Worm (Caenorhabditis elegans): ENCODE measurements around the gene F42C5.3.

Gene F42C5.3

ce11 chrIV:7313962-7314361 lies 26.6 kb upstream of the F42C5.3 start:
- TF ChIP-seq hlh-1 (tag; optimal IDR thresholded peaks at IDR 0.05), result peak; percentile 59
- TF ChIP-seq pha-4 (tag; optimal IDR thresholded peaks at IDR 0.05), result peak; percentile 49
- peak; percentile 76 for TF ChIP-seq mep-1 (tag; optimal IDR thresholded peaks at IDR 0.05)
- TF ChIP-seq ces-1 (GFP tag; optimal IDR thresholded peaks at IDR 0.05), result peak; percentile 9
- TF ChIP-seq lsy-2 (tag; optimal IDR thresholded peaks at IDR 0.05), result peak; percentile 50
- TF ChIP-seq sptf-1 (tag; optimal IDR thresholded peaks at IDR 0.05), result peak; percentile 14
- no peak for TF ChIP-seq mls-2 (tag; optimal IDR thresholded peaks at IDR 0.05)
- no peak for TF ChIP-seq unc-120 (tag; optimal IDR thresholded peaks at IDR 0.05; ENCODE audit: poor library complexity, severe bottlenecking)
- peak; percentile 33 for TF ChIP-seq lin-13 (tag; optimal IDR thresholded peaks at IDR 0.05)
- TF ChIP-seq nhr-237 (tag; optimal IDR thresholded peaks at IDR 0.05), result peak; percentile 32

- TF ChIP-seq hlh-1 (tag; optimal IDR thresholded peaks at IDR 0.05) (no peak), M03D4.4 (tag; optimal IDR thresholded peaks at IDR 0.05) (no peak)
Measured at ce11 chrIV:7313397-7313910, 26.1 kb upstream of the F42C5.3 start, which contains the start of gene rps-8. Gene rps-8, minus strand, starts transcription at chrIV:7313860.

ce11 chrIV:7312620-7313194 lies 25.3 kb upstream of the F42C5.3 start:
- no peak for TF ChIP-seq nhr-12 (tag; optimal IDR thresholded peaks at IDR 0.05)
- no peak for TF ChIP-seq lin-32 (GFP tag; optimal IDR thresholded peaks at IDR 0.05)
- no peak for TF ChIP-seq lsy-2 (tag; optimal IDR thresholded peaks at IDR 0.05)
- TF ChIP-seq nhr-237 (tag; optimal IDR thresholded peaks at IDR 0.05), result no peak
- TF ChIP-seq nhr-2 (tag; optimal IDR thresholded peaks at IDR 0.05), result no peak
- TF ChIP-seq M03D4.4 (tag; optimal IDR thresholded peaks at IDR 0.05), result no peak
- TF ChIP-seq mep-1 (tag; optimal IDR thresholded peaks at IDR 0.05), result no peak
- TF ChIP-seq hlh-1 (tag; optimal IDR thresholded peaks at IDR 0.05), result no peak
- TF ChIP-seq ceh-83 (GFP tag; optimal IDR thresholded peaks at IDR 0.05), result no peak
- no peak for TF ChIP-seq tbx-8 (GFP tag; optimal IDR thresholded peaks at IDR 0.05)
- TF ChIP-seq elt-3 (tag; optimal IDR thresholded peaks at IDR 0.05), result no peak

- TF ChIP-seq ztf-11 (tag; optimal IDR thresholded peaks at IDR 0.05), result no peak
- no peak for TF ChIP-seq unc-120 (tag; optimal IDR thresholded peaks at IDR 0.05; ENCODE audit: poor library complexity, severe bottlenecking)
- no peak for TF ChIP-seq ham-2 (GFP tag; optimal IDR thresholded peaks at IDR 0.05)
- TF ChIP-seq nhr-237 (tag; optimal IDR thresholded peaks at IDR 0.05), result no peak
- no peak for TF ChIP-seq nhr-12 (tag; optimal IDR thresholded peaks at IDR 0.05)
- TF ChIP-seq ceh-39 (tag; optimal IDR thresholded peaks at IDR 0.05), result no peak
- TF ChIP-seq bed-3 (GFP tag; optimal IDR thresholded peaks at IDR 0.05), result no peak
- no peak for TF ChIP-seq elt-3 (tag; optimal IDR thresholded peaks at IDR 0.05)
- no peak for TF ChIP-seq tbx-8 (GFP tag; optimal IDR thresholded peaks at IDR 0.05)
- no peak for TF ChIP-seq unc-39 (tag; optimal IDR thresholded peaks at IDR 0.05)
- no peak for TF ChIP-seq drap-1 (GFP tag; optimal IDR thresholded peaks at IDR 0.05)
- no peak for TF ChIP-seq lin-32 (GFP tag; optimal IDR thresholded peaks at IDR 0.05)
- no peak for TF ChIP-seq flh-1 (GFP tag; optimal IDR thresholded peaks at IDR 0.05)
- no peak for TF ChIP-seq zip-8 (tag; optimal IDR thresholded peaks at IDR 0.05)
- TF ChIP-seq blmp-1 (tag; optimal IDR thresholded peaks at IDR 0.05), result no peak
- no peak for TF ChIP-seq ceh-43 (GFP tag; optimal IDR thresholded peaks at IDR 0.05)
- no peak for TF ChIP-seq nhr-28 (tag; optimal IDR thresholded peaks at IDR 0.05)
- no peak for TF ChIP-seq mep-1 (tag; optimal IDR thresholded peaks at IDR 0.05)
Measured at ce11 chrIV:7310842-7311241, 23.5 kb upstream of the F42C5.3 start.

- TF ChIP-seq hlh-1 (tag; optimal IDR thresholded peaks at IDR 0.05), result no peak
- TF ChIP-seq sptf-1 (tag; optimal IDR thresholded peaks at IDR 0.05), result peak; percentile 5
Measured at ce11 chrIV:7310410-7310809, 23.0 kb upstream of the F42C5.3 start, which contains the start of gene grl-4. Gene grl-4, minus strand, starts transcription at chrIV:7310760.

- TF ChIP-seq snpc-4 (tag; optimal IDR thresholded peaks at IDR 0.05) (no peak), unc-39 (tag; optimal IDR thresholded peaks at IDR 0.05) (no peak), lin-13 (tag; optimal IDR thresholded peaks at IDR 0.05) (no peak), flh-1 (GFP tag; optimal IDR thresholded peaks at IDR 0.05) (no peak), lin-32 (GFP tag; optimal IDR thresholded peaks at IDR 0.05) (no peak), cnd-1 (tag; optimal IDR thresholded peaks at IDR 0.05) (no peak), mab-5 (tag; optimal IDR thresholded peaks at IDR 0.05) (no peak), nhr-2 (tag; optimal IDR thresholded peaks at IDR 0.05) (no peak), lsy-2 (tag; optimal IDR thresholded peaks at IDR 0.05) (no peak), mls-2 (tag; optimal IDR thresholded peaks at IDR 0.05) (no peak), M03D4.4 (tag; optimal IDR thresholded peaks at IDR 0.05) (no peak)
Measured at ce11 chrIV:7309678-7310077, 22.3 kb upstream of the F42C5.3 start.
